Fruit fly (Drosophila melanogaster): ENCODE data around the gene mip130.

mip130 gene

DNA sequence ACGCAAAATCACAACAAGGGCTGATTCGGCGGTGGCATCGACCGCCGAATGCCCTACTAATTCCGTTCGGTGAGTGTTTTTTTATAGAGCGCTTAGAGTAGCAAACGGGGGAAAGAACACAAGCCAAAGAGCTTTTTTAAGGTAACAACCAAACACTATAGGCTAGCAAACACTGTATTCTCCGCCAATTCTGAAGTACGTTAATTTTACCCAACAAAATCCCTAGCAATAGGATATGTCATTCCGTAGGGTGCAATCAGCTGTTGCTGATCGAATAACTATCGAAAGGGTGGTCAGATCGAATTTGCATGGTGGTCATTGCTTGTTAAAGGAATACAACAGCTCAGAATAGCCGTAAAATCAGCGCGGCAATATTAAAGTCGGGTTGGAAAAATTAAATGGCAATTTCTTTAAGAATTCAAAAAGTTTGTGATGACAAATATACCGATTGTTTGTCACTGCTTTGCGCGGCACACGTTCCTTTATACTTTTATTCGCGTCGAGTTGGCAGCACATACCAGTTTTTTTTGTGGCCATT is at the start of gene mip130 (continued):
- TF ChIP-seq CG10147 (GFP tag; optimal IDR thresholded peaks at IDR 0.05) (peak; percentile 55), CG10979 (tag; optimal IDR thresholded peaks at IDR 0.05) (peak; percentile 36), sens-2 (GFP tag; IDR thresholded peaks at IDR 0.05) (no peak), CG9727 (GFP tag; optimal IDR thresholded peaks at IDR 0.05) (peak; percentile 52), Hmr (GFP tag; optimal IDR thresholded peaks at IDR 0.05) (peak; percentile 63), danr (GFP tag; IDR thresholded peaks at IDR 0.05) (0 out of 2 replicates have a peak, but pooled peaks have one; percentile 23), CG14050 (GFP tag; IDR thresholded peaks at IDR 0.05) (0 out of 3 replicates have a peak, but pooled peaks have one; percentile 27), Bgb (GFP tag; IDR thresholded peaks at IDR 0.05; ENCODE audit: partially characterized antibody) (peak; percentile 68), Rfx (GFP tag; IDR thresholded peaks at IDR 0.05) (peak; percentile 38), Asciz (GFP tag; optimal IDR thresholded peaks at IDR 0.05) (no peak), insv (GFP tag; optimal IDR thresholded peaks at IDR 0.05) (peak in 1 of 2 experiments; percentile 14), vfl (GFP tag; optimal IDR thresholded peaks at IDR 0.05) (no peak), bcd (GFP tag; optimal IDR thresholded peaks at IDR 0.05) (peak; percentile 50), cg (GFP tag; optimal IDR thresholded peaks at IDR 0.05) (no peak), D19B (GFP tag; optimal IDR thresholded peaks at IDR 0.05) (peak; percentile 57), Dll (GFP tag; IDR thresholded peaks at IDR 0.05; ENCODE audit: partially characterized antibody) (peak; percentile 82; the same call in 3 of the 4 replicates), Eip74EF (GFP tag; optimal IDR thresholded peaks at IDR 0.05) (no peak), CG34422 (GFP tag; IDR thresholded peaks at IDR 0.05) (peak; percentile 54; the same call in 1 of the 3 replicates), mld (GFP tag; IDR thresholded peaks at IDR 0.05; ENCODE audit: partially characterized antibody) (0 out of 3 replicates have a peak, but pooled peaks have one; percentile 46), Gug (GFP tag; IDR thresholded peaks at IDR 0.05) (no peak), Stat92E (GFP tag; optimal IDR thresholded peaks at IDR 0.05) (no peak), CG18619 (GFP tag; optimal IDR thresholded peaks at IDR 0.05) (peak; percentile 53), tap (tag; optimal IDR thresholded peaks at IDR 0.05) (no peak), CG1603 (tag; optimal IDR thresholded peaks at IDR 0.05) (peak; percentile 50), Hsf (GFP tag; optimal IDR thresholded peaks at IDR 0.05) (peak; percentile 9), peb (GFP tag; IDR thresholded peaks at IDR 0.05) (peak; percentile 30; the same call in 1 of the 2 replicates), CG10267 (tag; optimal IDR thresholded peaks at IDR 0.05) (peak; percentile 25), ken (GFP tag; IDR thresholded peaks at IDR 0.05) (no peak), CG15601 (tag; optimal IDR thresholded peaks at IDR 0.05) (no peak), Sox102F (GFP tag; optimal IDR thresholded peaks at IDR 0.05) (no peak), hkb (optimal IDR thresholded peaks at IDR 0.05) (peak; percentile 56), hkb (GFP tag; IDR thresholded peaks at IDR 0.05) (peak; percentile 63; the same call in 1 of the 2 replicates), ap (GFP tag; IDR thresholded peaks at IDR 0.05) (no peak), CG13123 (GFP tag; optimal IDR thresholded peaks at IDR 0.05) (no peak), CG32767 (GFP tag; IDR thresholded peaks at IDR 0.05) (0 out of 2 replicates have a peak, but pooled peaks have one; percentile 36), emc (GFP tag; optimal IDR thresholded peaks at IDR 0.05) (peak; percentile 16), repo (GFP tag; optimal IDR thresholded peaks at IDR 0.05) (no peak), BtbVII (GFP tag; optimal IDR thresholded peaks at IDR 0.05) (no peak), HHEX (GFP tag; optimal IDR thresholded peaks at IDR 0.05) (peak; percentile 50), CG7556 (GFP tag; optimal IDR thresholded peaks at IDR 0.05) (peak; percentile 51), CG1233 (GFP tag; optimal IDR thresholded peaks at IDR 0.05) (peak; percentile 3), CG12071 (GFP tag; optimal IDR thresholded peaks at IDR 0.05) (peak; percentile 6), wek (GFP tag; optimal IDR thresholded peaks at IDR 0.05) (no peak), CG13775 (GFP tag; optimal IDR thresholded peaks at IDR 0.05) (peak; percentile 31), Mad (GFP tag; optimal IDR thresholded peaks at IDR 0.05) (no peak), sd (tag; optimal IDR thresholded peaks at IDR 0.05) (peak; percentile 40), CG12744 (GFP tag; optimal IDR thresholded peaks at IDR 0.05) (no peak), HLH54F (GFP tag; optimal IDR thresholded peaks at IDR 0.05) (peak; percentile 3), GATAe (GFP tag; conservative IDR thresholded peaks at IDR 0.05) (no peak)
